Worm (Caenorhabditis elegans) whole organism, L3 larva: ENCODE data around the gene fig-1.

Experiments
- ama-1 ChIP-seq: fragments of 150-350 bp; optimal IDR thresholded peaks from 2 replicates; lab custom pipeline; 2018
- ceh-82 ChIP-seq: fragments of 150-350 bp; optimal IDR thresholded peaks from 2 replicates; lab custom pipeline; 2014; ENCODE audit warnings: missing biosample characterization, missing genetic modification characterization
- ceh-9 ChIP-seq: sonication (generic microtip); optimal IDR thresholded peaks from 2 replicates; lab custom pipeline; 2018; ENCODE audit warnings: missing biosample characterization, missing genetic modification characterization
- egl-27 ChIP-seq: sonication (generic microtip); optimal IDR thresholded peaks from 4 replicates; lab custom pipeline; 2017; ENCODE audit warnings: missing biosample characterization, missing genetic modification reagents, missing genetic modification characterization
- elt-3 ChIP-seq, 3 experiments: fragments of 150-350 bp in 1 of 3; sonication (generic microtip) in 2 of 3; optimal IDR thresholded peaks; 2 replicates in 2 of 3; 4 replicates in 1 of 3; lab custom pipeline; 2014 to 2017; ENCODE audit warnings: missing biosample characterization in 3 of 3, missing genetic modification characterization in 3 of 3
- fkh-10 ChIP-seq: sonication (generic microtip); optimal IDR thresholded peaks from 2 replicates; lab custom pipeline; 2017; ENCODE audit warnings: missing biosample characterization, missing genetic modification reagents, missing genetic modification characterization
- lin-39 ChIP-seq: fragments of 150-350 bp; optimal IDR thresholded peaks from 2 replicates; lab custom pipeline; 2018; ENCODE audit warnings: missing biosample characterization, missing genetic modification reagents, missing genetic modification characterization
- mdl-1 ChIP-seq: fragments of 150-350 bp; optimal IDR thresholded peaks from 2 replicates; lab custom pipeline; 2014; ENCODE audit warnings: missing biosample characterization, missing genetic modification characterization
- nhr-12 ChIP-seq: fragments of 150-350 bp; optimal IDR thresholded peaks from 2 replicates; lab custom pipeline; 2014; ENCODE audit warnings: missing biosample characterization, missing genetic modification characterization
- nhr-23 ChIP-seq: fragments of 150-350 bp; optimal IDR thresholded peaks from 2 replicates; lab custom pipeline; 2014; ENCODE audit warnings: missing biosample characterization, missing genetic modification reagents, missing genetic modification characterization
- nhr-28 ChIP-seq: fragments of 150-350 bp; optimal IDR thresholded peaks from 2 replicates; lab custom pipeline; 2014; ENCODE audit warnings: missing biosample characterization, missing genetic modification characterization
- skn-1 ChIP-seq: fragments of 150-350 bp; optimal IDR thresholded peaks from 2 replicates; lab custom pipeline; 2014; ENCODE audit warnings: missing biosample characterization, missing genetic modification characterization

DNA sequence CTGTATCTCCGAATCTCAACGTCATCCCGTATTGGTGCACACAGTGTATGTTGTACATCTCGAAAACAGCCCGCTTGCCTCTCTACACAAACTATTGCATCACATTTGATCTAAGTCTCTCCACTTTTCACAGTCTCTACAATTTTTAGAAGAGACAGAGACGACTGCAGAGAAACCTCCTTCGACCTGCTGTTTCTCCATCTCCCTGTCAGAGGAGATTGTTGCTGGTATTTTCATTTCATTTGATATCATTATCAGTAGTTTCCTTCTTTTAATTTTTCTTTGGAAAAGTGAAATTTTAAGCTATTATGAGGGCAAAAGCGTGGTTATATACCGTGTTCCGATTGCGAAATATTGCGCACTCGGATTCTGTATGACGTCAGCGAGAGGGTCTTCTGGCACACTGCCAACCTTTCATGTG, 40.4 kb downstream of the fig-1 start:
- no peak for TF ChIP-seq mdl-1 (tag; lab: Kevin White, UChicago)
- no peak for TF ChIP-seq nhr-12 (tag; lab: Kevin White, UChicago)
- TF ChIP-seq skn-1 (tag; lab: Kevin White, UChicago) = peak; percentile 39
- no peak for TF ChIP-seq lin-39
- no peak for TF ChIP-seq elt-3 (tag; optimal IDR thresholded peaks at IDR 0.05; lab: Kevin White, UChicago)
- TF ChIP-seq nhr-28 (tag; lab: Kevin White, UChicago) = no peak
- TF ChIP-seq ceh-82 (tag; lab: Kevin White, UChicago) = no peak
- TF ChIP-seq ama-1 = peak; percentile 75
- TF ChIP-seq nhr-23 = peak; percentile 60
- peak; percentile 31 for TF ChIP-seq egl-27 (tag; lab: Kevin White, UChicago)
- TF ChIP-seq fkh-10 (GFP tag; lab: Kevin White, UChicago) = peak; percentile 32
- no peak for TF ChIP-seq ceh-9 (tag; lab: Kevin White, UChicago)
